Worm (Caenorhabditis elegans) whole organism, L3 larva: Measurements from ENCODE around the gene gly-1.

ENCODE experiments used
- R02D3.7 ChIP-seq: fragments of 150-350 bp; optimal IDR thresholded peaks from 2 replicates; lab custom pipeline; 2014; ENCODE audit warnings: missing biosample characterization, missing genetic modification characterization
- ZK546.5 ChIP-seq: sonication (generic microtip); optimal IDR thresholded peaks from 2 replicates; lab custom pipeline; 2017; ENCODE audit warnings: missing biosample characterization, missing genetic modification characterization
- aly-2 ChIP-seq: fragments of 150-350 bp; optimal IDR thresholded peaks from 2 replicates; lab custom pipeline; 2014; ENCODE audit warnings: missing biosample characterization, missing genetic modification characterization
- ama-1 ChIP-seq: fragments of 150-350 bp; optimal IDR thresholded peaks from 2 replicates; lab custom pipeline; 2018
- ceh-16 ChIP-seq: sonication (generic microtip); optimal IDR thresholded peaks from 2 replicates; lab custom pipeline; 2017; ENCODE audit warnings: missing biosample characterization, missing genetic modification characterization
- ceh-28 ChIP-seq: fragments of 150-350 bp; optimal IDR thresholded peaks from 2 replicates; lab custom pipeline; 2014; ENCODE audit warnings: missing biosample characterization, missing genetic modification reagents, missing genetic modification characterization
- ceh-82 ChIP-seq: fragments of 150-350 bp; optimal IDR thresholded peaks from 2 replicates; lab custom pipeline; 2014; ENCODE audit warnings: missing biosample characterization, missing genetic modification characterization
- ceh-9 ChIP-seq: sonication (generic microtip); optimal IDR thresholded peaks from 2 replicates; lab custom pipeline; 2018; ENCODE audit warnings: missing biosample characterization, missing genetic modification characterization
- daf-12 ChIP-seq: fragments of 150-350 bp; optimal IDR thresholded peaks from 2 replicates; lab custom pipeline; 2014; ENCODE audit warnings: missing biosample characterization, missing genetic modification reagents, missing genetic modification characterization
- egl-27 ChIP-seq: sonication (generic microtip); optimal IDR thresholded peaks from 4 replicates; lab custom pipeline; 2017; ENCODE audit warnings: missing biosample characterization, missing genetic modification reagents, missing genetic modification characterization
- egl-5 ChIP-seq: fragments of 150-350 bp; optimal IDR thresholded peaks from 2 replicates; lab custom pipeline; 2017; ENCODE audit warnings: missing biosample characterization, missing genetic modification reagents, missing genetic modification characterization, inconsistent platforms
- elt-1 ChIP-seq: fragments of 150-350 bp; optimal IDR thresholded peaks from 2 replicates; lab custom pipeline; 2014; ENCODE audit warnings: missing biosample characterization, missing genetic modification characterization
- elt-2 ChIP-seq: sonication (generic microtip); optimal IDR thresholded peaks from 2 replicates; lab custom pipeline; 2016; ENCODE audit warnings: missing genetic modification reagents, mild to moderate bottlenecking, missing genetic modification characterization, missing compliant biosample characterization
- elt-3 ChIP-seq, 3 experiments: fragments of 150-350 bp in 1 of 3; sonication (generic microtip) in 2 of 3; optimal IDR thresholded peaks; 2 replicates in 2 of 3; 4 replicates in 1 of 3; lab custom pipeline; 2014 to 2017; ENCODE audit warnings: missing biosample characterization in 3 of 3, missing genetic modification characterization in 3 of 3
- eor-1 ChIP-seq, 2 experiments: fragments of 150-350 bp; optimal IDR thresholded peaks; 2 replicates each; lab custom pipeline; 2014 to 2018; ENCODE audit warnings: missing biosample characterization in 2 of 2, missing genetic modification characterization in 2 of 2
- fkh-10 ChIP-seq: sonication (generic microtip); optimal IDR thresholded peaks from 2 replicates; lab custom pipeline; 2017; ENCODE audit warnings: missing biosample characterization, missing genetic modification reagents, missing genetic modification characterization
- fkh-2 ChIP-seq: fragments of 150-350 bp; optimal IDR thresholded peaks from 2 replicates; lab custom pipeline; 2014; ENCODE audit warnings: missing biosample characterization, missing genetic modification reagents, missing genetic modification characterization
- fos-1 ChIP-seq: fragments of 150-350 bp; optimal IDR thresholded peaks from 2 replicates; lab custom pipeline; 2014; ENCODE audit warnings: missing biosample characterization, missing genetic modification characterization
- hmg-11 ChIP-seq: sonication (generic microtip); optimal IDR thresholded peaks from 2 replicates; lab custom pipeline; 2016; ENCODE audit warnings: missing genetic modification characterization, missing compliant biosample characterization
- jun-1 ChIP-seq: fragments of 150-350 bp; optimal IDR thresholded peaks from 2 replicates; lab custom pipeline; 2014; ENCODE audit warnings: missing biosample characterization, missing genetic modification reagents, missing genetic modification characterization
- lin-15B ChIP-seq: fragments of 150-350 bp; optimal IDR thresholded peaks from 2 replicates; lab custom pipeline; 2014; ENCODE audit warnings: missing biosample characterization, missing genetic modification characterization
- lin-39 ChIP-seq: fragments of 150-350 bp; optimal IDR thresholded peaks from 2 replicates; lab custom pipeline; 2018; ENCODE audit warnings: missing biosample characterization, missing genetic modification reagents, missing genetic modification characterization
- lsy-12 ChIP-seq: sonication (generic microtip); optimal IDR thresholded peaks from 2 replicates; lab custom pipeline; 2016; ENCODE audit warnings: mild to moderate bottlenecking, missing genetic modification characterization, missing compliant biosample characterization
- mdl-1 ChIP-seq: fragments of 150-350 bp; optimal IDR thresholded peaks from 2 replicates; lab custom pipeline; 2014; ENCODE audit warnings: missing biosample characterization, missing genetic modification characterization
- mml-1 ChIP-seq: fragments of 150-350 bp; sonication (generic microtip); optimal IDR thresholded peaks from 3 replicates; lab custom pipeline; 2014; ENCODE audit warnings: missing biosample characterization, missing genetic modification characterization
- nfya-1 ChIP-seq: sonication (generic microtip); optimal IDR thresholded peaks from 2 replicates; lab custom pipeline; 2017; ENCODE audit warnings: missing genetic modification characterization, mild to moderate bottlenecking, missing compliant biosample characterization, antibody characterized with exemption, moderate library complexity; ENCODE audit not compliant: insufficient read depth
- nhr-11 ChIP-seq: fragments of 150-350 bp; optimal IDR thresholded peaks from 2 replicates; lab custom pipeline; 2014; ENCODE audit warnings: missing biosample characterization, missing genetic modification characterization
- nhr-12 ChIP-seq: fragments of 150-350 bp; optimal IDR thresholded peaks from 2 replicates; lab custom pipeline; 2014; ENCODE audit warnings: missing biosample characterization, missing genetic modification characterization
- nhr-23 ChIP-seq: fragments of 150-350 bp; optimal IDR thresholded peaks from 2 replicates; lab custom pipeline; 2014; ENCODE audit warnings: missing biosample characterization, missing genetic modification reagents, missing genetic modification characterization
- nhr-237 ChIP-seq: fragments of 150-350 bp; optimal IDR thresholded peaks from 2 replicates; lab custom pipeline; 2014; ENCODE audit warnings: missing biosample characterization, missing genetic modification characterization
- nhr-25 ChIP-seq: sonication (generic microtip); optimal IDR thresholded peaks from 2 replicates; lab custom pipeline; 2017; ENCODE audit warnings: missing biosample characterization, missing genetic modification characterization
- nhr-28 ChIP-seq: fragments of 150-350 bp; optimal IDR thresholded peaks from 2 replicates; lab custom pipeline; 2014; ENCODE audit warnings: missing biosample characterization, missing genetic modification characterization
- nhr-43 ChIP-seq: sonication (generic microtip); optimal IDR thresholded peaks from 2 replicates; lab custom pipeline; 2016; ENCODE audit warnings: mild to moderate bottlenecking, missing genetic modification characterization, missing compliant biosample characterization; ENCODE audit not compliant: poor library complexity, severe bottlenecking
- nhr-67 ChIP-seq: fragments of 150-350 bp; optimal IDR thresholded peaks from 2 replicates; lab custom pipeline; 2014; ENCODE audit warnings: missing biosample characterization, missing genetic modification characterization
- nhr-76 ChIP-seq: fragments of 150-350 bp; sonication (generic microtip); optimal IDR thresholded peaks from 5 replicates; lab custom pipeline; 2014; ENCODE audit warnings: missing biosample characterization, missing genetic modification characterization
- nhr-77 ChIP-seq: fragments of 150-350 bp; optimal IDR thresholded peaks from 2 replicates; lab custom pipeline; 2014; ENCODE audit warnings: missing biosample characterization, missing genetic modification characterization
- pha-4 ChIP-seq: fragments of 150-350 bp; optimal IDR thresholded peaks from 2 replicates; lab custom pipeline; 2014; ENCODE audit warnings: missing biosample characterization, missing genetic modification reagents, missing genetic modification characterization
- pqm-1 ChIP-seq: fragments of 150-350 bp; optimal IDR thresholded peaks from 2 replicates; lab custom pipeline; 2017; ENCODE audit warnings: missing biosample characterization, missing genetic modification characterization, inconsistent platforms
- sea-2 ChIP-seq: fragments of 150-350 bp; sonication (generic microtip); optimal IDR thresholded peaks from 4 replicates; lab custom pipeline; 2014; ENCODE audit warnings: missing biosample characterization, missing genetic modification reagents, missing genetic modification characterization
- skn-1 ChIP-seq: fragments of 150-350 bp; optimal IDR thresholded peaks from 2 replicates; lab custom pipeline; 2014; ENCODE audit warnings: missing biosample characterization, missing genetic modification characterization
- snpc-4 ChIP-seq: fragments of 150-350 bp; optimal IDR thresholded peaks from 2 replicates; lab custom pipeline; 2014; ENCODE audit warnings: missing biosample characterization, missing genetic modification characterization
- tbx-2 ChIP-seq: sonication (generic microtip); optimal IDR thresholded peaks from 2 replicates; lab custom pipeline; 2016; ENCODE audit warnings: mild to moderate bottlenecking, missing genetic modification characterization, missing compliant biosample characterization
- unc-39 ChIP-seq: sonication (generic microtip); optimal IDR thresholded peaks from 4 replicates; lab custom pipeline; 2017; ENCODE audit warnings: missing biosample characterization, missing genetic modification characterization
- unc-62 ChIP-seq: fragments of 150-350 bp; sonication (generic microtip); optimal IDR thresholded peaks from 4 replicates; lab custom pipeline; 2014; ENCODE audit warnings: missing biosample characterization, missing genetic modification reagents, missing genetic modification characterization
- zag-1 ChIP-seq: fragments of 150-350 bp; optimal IDR thresholded peaks from 2 replicates; lab custom pipeline; 2014; ENCODE audit warnings: missing biosample characterization, missing genetic modification characterization
- ztf-11 ChIP-seq: fragments of 150-350 bp; optimal IDR thresholded peaks from 2 replicates; lab custom pipeline; 2014; ENCODE audit warnings: missing biosample characterization, missing genetic modification characterization
- ztf-4 ChIP-seq: fragments of 150-350 bp; optimal IDR thresholded peaks from 2 replicates; lab custom pipeline; 2014; ENCODE audit warnings: missing biosample characterization, missing genetic modification characterization

Gene gly-1

DNA sequence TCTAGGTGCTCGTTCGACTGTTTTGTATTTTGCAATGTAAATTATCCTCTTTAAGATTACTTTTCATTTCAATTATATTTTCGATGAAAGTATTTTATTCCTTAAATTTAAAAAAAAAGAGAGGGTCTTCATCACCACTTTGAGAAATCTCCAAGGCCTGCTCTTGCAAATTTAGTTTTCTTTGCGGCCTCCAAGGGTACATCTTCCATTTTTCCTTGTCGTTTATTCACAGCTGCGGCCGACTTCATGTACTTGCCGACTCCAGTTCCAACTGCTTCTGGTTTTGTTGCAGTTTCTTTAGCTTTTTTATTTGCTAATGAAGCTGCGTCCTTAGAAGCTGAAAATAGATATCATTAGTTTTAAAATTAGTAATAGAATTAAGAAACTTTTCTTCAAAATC is 31.3 kb downstream of the gly-1 start:
- TF ChIP-seq unc-39 (tag; lab: Kevin White, UChicago): no peak
- no peak for TF ChIP-seq ceh-82 (tag; lab: Kevin White, UChicago)
- TF ChIP-seq mml-1 (tag; lab: Kevin White, UChicago): no peak
- TF ChIP-seq ztf-4 (tag; lab: Kevin White, UChicago): no peak
- TF ChIP-seq ztf-11 (tag; lab: Kevin White, UChicago): no peak
- no peak for TF ChIP-seq mdl-1
- TF ChIP-seq pqm-1 (tag; lab: Kevin White, UChicago): no peak
- no peak for TF ChIP-seq nhr-237
- no peak for TF ChIP-seq aly-2 (tag; lab: Kevin White, UChicago)
- no peak for TF ChIP-seq nhr-28 (tag; lab: Kevin White, UChicago)
- no peak for TF ChIP-seq egl-5 (tag; lab: Kevin White, UChicago)
- TF ChIP-seq ceh-9 (tag; lab: Kevin White, UChicago): no peak
- no peak for TF ChIP-seq elt-2 (tag; lab: Kevin White, UChicago)
- no peak for TF ChIP-seq nhr-67 (tag; lab: Kevin White, UChicago)
- no peak for TF ChIP-seq nhr-77 (tag; lab: Kevin White, UChicago)

DNA sequence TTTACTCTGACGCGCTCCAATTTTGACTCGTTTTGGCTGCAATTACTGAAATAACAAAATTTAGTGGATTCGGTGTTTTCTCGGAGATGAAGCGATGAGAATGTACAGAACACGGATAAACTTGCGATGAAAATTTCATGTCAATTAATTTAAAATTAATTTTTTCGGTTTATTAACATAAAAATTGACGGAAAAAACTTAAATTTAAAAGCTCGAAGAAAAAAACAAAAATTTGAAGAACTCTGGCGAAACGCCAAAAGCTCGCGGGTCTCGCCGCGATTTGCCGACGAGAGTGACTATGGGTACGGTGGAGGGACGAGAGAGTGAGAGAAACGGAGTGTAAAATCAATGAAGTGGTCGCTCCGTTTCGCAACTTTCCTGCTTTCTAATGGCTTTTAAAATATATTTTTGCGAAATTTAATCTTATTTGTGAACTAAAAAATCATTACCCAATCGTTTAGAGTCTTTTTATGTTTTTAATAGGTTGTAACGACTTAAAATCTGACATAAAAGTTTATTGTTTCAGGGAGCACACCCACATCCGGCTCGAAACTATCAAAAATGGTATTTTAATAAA is 33.2 kb downstream of the gly-1 start, which contains the start of the genes gmps-1 and cap-2:
TSS of gene gmps-1 (minus strand) at position 51 of the 577 bp plus-strand sequence.
TSS of gene cap-2 (plus strand) at position 527 of the 577 bp plus-strand sequence.
- peak; percentile 80 for TF ChIP-seq egl-27 (tag; lab: Kevin White, UChicago)
- peak; percentile 91 for TF ChIP-seq pha-4 (tag; lab: Kevin White, UChicago)
- no peak for TF ChIP-seq ceh-9 (tag; lab: Kevin White, UChicago)
- peak; percentile 98 for TF ChIP-seq ceh-28
- TF ChIP-seq nhr-12: no peak
- peak; percentile 98 for TF ChIP-seq R02D3.7
- TF ChIP-seq elt-2 (tag; lab: Kevin White, UChicago): peak; percentile 72
- TF ChIP-seq jun-1 (tag; lab: Kevin White, UChicago): peak; percentile 95
- TF ChIP-seq lsy-12 (tag; lab: Kevin White, UChicago): peak; percentile 97
- peak; percentile 97 for TF ChIP-seq nhr-23 (tag; lab: Kevin White, UChicago)
- peak; percentile 88 for TF ChIP-seq fkh-10 (GFP tag; lab: Kevin White, UChicago)
- no peak for TF ChIP-seq ztf-11 (tag; lab: Kevin White, UChicago)
- peak in 1 of 3 experiments; percentile 35 for TF ChIP-seq elt-3 (tag; optimal IDR thresholded peaks at IDR 0.05; lab: Kevin White, UChicago)
- TF ChIP-seq nhr-25 (tag; lab: Kevin White, UChicago): peak; percentile 93
- TF ChIP-seq egl-5 (tag; lab: Kevin White, UChicago): peak; percentile 90
- no peak for TF ChIP-seq fos-1 (tag; lab: Kevin White, UChicago)
- TF ChIP-seq zag-1 (tag; lab: Kevin White, UChicago): peak; percentile 68
- peak; percentile 96 for TF ChIP-seq nhr-43 (tag; lab: Kevin White, UChicago)
- no peak for TF ChIP-seq nhr-76 (tag; lab: Kevin White, UChicago)
- no peak for TF ChIP-seq unc-39 (tag; lab: Kevin White, UChicago)
- peak; percentile 74 for TF ChIP-seq pqm-1 (tag; lab: Kevin White, UChicago)
- TF ChIP-seq ama-1 (lab: Kevin White, UChicago): peak; percentile 77
- TF ChIP-seq elt-1 (tag; lab: Kevin White, UChicago): peak; percentile 84
- no peak for TF ChIP-seq sea-2 (GFP tag; lab: Kevin White, UChicago)
- no peak for TF ChIP-seq ceh-16 (tag; lab: Kevin White, UChicago)
- no peak for TF ChIP-seq daf-12
- no peak for TF ChIP-seq nhr-237
- peak; percentile 94 for TF ChIP-seq tbx-2 (tag; lab: Kevin White, UChicago)
- peak; percentile 54 for TF ChIP-seq aly-2 (tag; lab: Kevin White, UChicago)
- peak; percentile 93 for TF ChIP-seq lin-15B
- TF ChIP-seq unc-62 (GFP tag; lab: Kevin White, UChicago): peak; percentile 73
- TF ChIP-seq mdl-1: no peak
- peak; percentile 68 for TF ChIP-seq nhr-28 (tag; lab: Kevin White, UChicago)
- TF ChIP-seq hmg-11: peak; percentile 96
- TF ChIP-seq ztf-4 (tag; lab: Kevin White, UChicago): peak; percentile 55
- peak; percentile 97 for TF ChIP-seq lin-39 (tag; lab: Kevin White, UChicago)
- TF ChIP-seq ZK546.5 (tag; lab: Kevin White, UChicago): peak; percentile 54
- TF ChIP-seq snpc-4 (tag; lab: Kevin White, UChicago): peak; percentile 79
- peak; percentile 90 for TF ChIP-seq skn-1 (tag; lab: Kevin White, UChicago)
- TF ChIP-seq fkh-2 (tag; lab: Kevin White, UChicago): no peak
- no peak for TF ChIP-seq mml-1 (tag; lab: Kevin White, UChicago)
- peak; percentile 74 for TF ChIP-seq nhr-11 (tag; lab: Kevin White, UChicago)
- peak; percentile 11 for TF ChIP-seq nhr-67 (tag; lab: Kevin White, UChicago)
- peak in 1 of 2 experiments; percentile 38 for TF ChIP-seq eor-1 (tag; optimal IDR thresholded peaks at IDR 0.05; lab: Kevin White, UChicago)
- TF ChIP-seq nhr-77 (tag; lab: Kevin White, UChicago): peak; percentile 91
- peak; percentile 95 for TF ChIP-seq ceh-82 (tag; lab: Kevin White, UChicago)
- peak; percentile 99 for TF ChIP-seq nfya-1 (tag; lab: Kevin White, UChicago)
